Fruit fly (Drosophila melanogaster) whole organism, embryonic: ENCODE data around the gene HBS1.

Experiments
- Antp ChIP-seq: fragments of 200-800 bp; sonication (Bioruptor generic); optimal IDR thresholded peaks from 3 replicates; lab custom pipeline; 2016; ENCODE audit warnings: missing biosample characterization, missing genetic modification characterization
- BtbVII ChIP-seq: fragments of 200-800 bp; sonication (Bioruptor generic); optimal IDR thresholded peaks from 3 replicates; lab custom pipeline; 2017; ENCODE audit warnings: missing biosample characterization, mild to moderate bottlenecking, missing genetic modification characterization
- CG10147 ChIP-seq: fragments of 200-800 bp; sonication (Bioruptor generic); optimal IDR thresholded peaks from 2 replicates; lab custom pipeline; 2019; ENCODE audit warnings: missing biosample characterization, mild to moderate bottlenecking, missing genetic modification characterization, moderate library complexity
- CG11093 ChIP-seq: fragments of 200-800 bp; sonication (Bioruptor generic); IDR thresholded peaks from 3 replicates; pipeline ENCODE4 v1.3.6; 2022; ENCODE audit warnings: missing biosample characterization, missing genetic modification characterization
- CG11695 ChIP-seq: fragments of 200-800 bp; sonication (Bioruptor generic); IDR thresholded peaks from 3 replicates; pipeline ENCODE4 v1.3.6; 2022; ENCODE audit warnings: missing biosample characterization, missing genetic modification characterization
- CG11723 ChIP-seq: fragments of 200-800 bp; sonication (Bioruptor generic); optimal IDR thresholded peaks from 2 replicates; lab custom pipeline; 2017; ENCODE audit warnings: missing biosample characterization, mild to moderate bottlenecking, missing genetic modification characterization
- CG15479 ChIP-seq: fragments of 200-800 bp; sonication (Bioruptor generic); optimal IDR thresholded peaks from 3 replicates; lab custom pipeline; 2019; ENCODE audit warnings: missing biosample characterization, mild to moderate bottlenecking, missing genetic modification characterization, moderate library complexity
- CG1603 ChIP-seq: fragments of 200-800 bp; sonication (Bioruptor generic); optimal IDR thresholded peaks from 2 replicates; lab custom pipeline; 2019; ENCODE audit warnings: missing biosample characterization, mild to moderate bottlenecking, missing genetic modification characterization, moderate library complexity
- CG17568 ChIP-seq: fragments of 200-800 bp; sonication (Bioruptor generic); optimal IDR thresholded peaks from 2 replicates; lab custom pipeline; 2018; ENCODE audit warnings: missing biosample characterization, mild to moderate bottlenecking, missing genetic modification characterization, moderate library complexity
- CG1792 ChIP-seq: fragments of 200-800 bp; sonication (Bioruptor generic); optimal IDR thresholded peaks from 2 replicates; lab custom pipeline; 2016; ENCODE audit warnings: missing biosample characterization, missing genetic modification characterization
- CG4328 ChIP-seq: fragments of 200-800 bp; sonication (Bioruptor generic); optimal IDR thresholded peaks from 3 replicates; lab custom pipeline; 2017; ENCODE audit warnings: missing biosample characterization, missing genetic modification reagents, missing genetic modification characterization
- CG43689 ChIP-seq: fragments of 200-800 bp; sonication (Bioruptor generic); IDR thresholded peaks from 2 replicates; pipeline ENCODE4 v1.3.6; 2022; ENCODE audit warnings: missing biosample characterization, missing genetic modification characterization
- CG4707 ChIP-seq: fragments of 200-800 bp; sonication (Bioruptor generic); optimal IDR thresholded peaks from 2 replicates; lab custom pipeline; 2018; ENCODE audit warnings: missing biosample characterization, mild to moderate bottlenecking, missing genetic modification characterization, moderate library complexity
- CG7786 ChIP-seq: fragments of 200-800 bp; sonication (Bioruptor generic); optimal IDR thresholded peaks from 2 replicates; lab custom pipeline; 2016; ENCODE audit warnings: missing biosample characterization, missing genetic modification characterization
- CG7928 ChIP-seq: fragments of 200-800 bp; sonication (Bioruptor generic); optimal IDR thresholded peaks from 2 replicates; lab custom pipeline; 2017; ENCODE audit warnings: missing biosample characterization, mild to moderate bottlenecking, missing genetic modification characterization
- CG8281 ChIP-seq: fragments of 200-800 bp; sonication (Bioruptor generic); optimal IDR thresholded peaks from 2 replicates; lab custom pipeline; 2018; ENCODE audit warnings: missing biosample characterization, mild to moderate bottlenecking, missing genetic modification characterization, moderate library complexity
- CG9727 ChIP-seq: fragments of 200-800 bp; sonication (Bioruptor generic); optimal IDR thresholded peaks from 3 replicates; lab custom pipeline; 2017; ENCODE audit warnings: missing biosample characterization, mild to moderate bottlenecking, missing genetic modification characterization
- CG9876 ChIP-seq: fragments of 200-800 bp; sonication (Bioruptor generic); optimal IDR thresholded peaks from 2 replicates; lab custom pipeline; 2016; ENCODE audit warnings: missing biosample characterization, missing genetic modification characterization
- Dfd ChIP-seq, 2 experiments: fragments of >200 bp; optimal IDR thresholded peaks; 2 replicates each; lab custom pipeline; 2017; ENCODE audit warnings: missing biosample characterization in 2 of 2, missing genetic modification characterization in 2 of 2
- Dip2 ChIP-seq: fragments of 200-800 bp; sonication (Bioruptor generic); IDR thresholded peaks from 2 replicates; pipeline ENCODE4 v1.3.6; 2022; ENCODE audit warnings: missing biosample characterization, missing genetic modification characterization
- Fer2 ChIP-seq: fragments of 200-800 bp; sonication (Bioruptor generic); optimal IDR thresholded peaks from 2 replicates; lab custom pipeline; 2018; ENCODE audit warnings: missing biosample characterization, mild to moderate bottlenecking, missing genetic modification characterization, moderate library complexity
- HmgD ChIP-seq: fragments of 200-800 bp; sonication (Bioruptor generic); optimal IDR thresholded peaks from 3 replicates; lab custom pipeline; 2016; ENCODE audit warnings: missing biosample characterization, missing genetic modification characterization
- Hmr ChIP-seq: fragments of 200-800 bp; sonication (Bioruptor generic); optimal IDR thresholded peaks from 3 replicates; lab custom pipeline; 2017; ENCODE audit warnings: mild to moderate bottlenecking, missing biosample characterization, missing genetic modification reagents, missing genetic modification characterization
- MBD-R2 ChIP-seq: fragments of 200-800 bp; sonication (Bioruptor generic); IDR thresholded peaks from 2 replicates; pipeline ENCODE4 v1.3.6; 2022; ENCODE audit warnings: missing biosample characterization, missing genetic modification characterization
- Meics ChIP-seq: fragments of 200-800 bp; sonication (Bioruptor generic); optimal IDR thresholded peaks from 2 replicates; lab custom pipeline; 2017; ENCODE audit warnings: missing biosample characterization, mild to moderate bottlenecking, missing genetic modification characterization
- Nf-YC ChIP-seq: fragments of 200-800 bp; optimal IDR thresholded peaks from 3 replicates; lab custom pipeline; 2019; ENCODE audit warnings: missing biosample characterization, mild to moderate bottlenecking, missing genetic modification characterization, moderate library complexity
- Opbp ChIP-seq: fragments of 200-800 bp; sonication (Bioruptor generic); IDR thresholded peaks from 3 replicates; pipeline ENCODE4 v1.3.6; 2022; ENCODE audit warnings: missing biosample characterization, missing genetic modification characterization; ENCODE audit not compliant: partially characterized antibody
- Optix ChIP-seq: fragments of 200-800 bp; sonication (Bioruptor generic); IDR thresholded peaks from 3 replicates; pipeline ENCODE4 v1.3.6; 2022; ENCODE audit warnings: missing biosample characterization, missing genetic modification characterization
- Sin3A ChIP-seq: fragments of >200 bp; optimal IDR thresholded peaks from 2 replicates; lab custom pipeline; 2018
- TFAM ChIP-seq: fragments of 200-800 bp; sonication (Bioruptor generic); optimal IDR thresholded peaks from 2 replicates; lab custom pipeline; 2017; ENCODE audit warnings: missing biosample characterization, missing genetic modification characterization, inconsistent platforms
- Tbp ChIP-seq: fragments of >200 bp; optimal IDR thresholded peaks from 2 replicates; lab custom pipeline; 2018; ENCODE audit warnings: missing biosample characterization, missing genetic modification characterization
- az2 ChIP-seq: fragments of 200-800 bp; sonication (Bioruptor generic); optimal IDR thresholded peaks from 3 replicates; lab custom pipeline; 2016; ENCODE audit warnings: missing biosample characterization, missing genetic modification characterization
- bcd ChIP-seq: fragments of 200-800 bp; sonication (Bioruptor generic); optimal IDR thresholded peaks from 2 replicates; lab custom pipeline; 2017; ENCODE audit warnings: missing biosample characterization, mild to moderate bottlenecking, missing genetic modification characterization
- bigmax ChIP-seq: fragments of 200-800 bp; sonication (Bioruptor generic); optimal IDR thresholded peaks from 2 replicates; lab custom pipeline; 2018; ENCODE audit warnings: missing biosample characterization, mild to moderate bottlenecking, missing genetic modification characterization
- cas ChIP-seq: fragments of 200-800 bp; sonication (Bioruptor generic); IDR thresholded peaks from 2 replicates; pipeline ENCODE4 v1.3.6; 2022; ENCODE audit warnings: missing biosample characterization, missing genetic modification characterization
- cg ChIP-seq: fragments of 200-800 bp; sonication (Bioruptor generic); optimal IDR thresholded peaks from 3 replicates; lab custom pipeline; 2019; ENCODE audit warnings: missing biosample characterization, mild to moderate bottlenecking, missing genetic modification characterization, moderate library complexity
- chif ChIP-seq, 2 experiments: fragments of 200-800 bp; sonication (Bioruptor generic); optimal IDR thresholded peaks; 3 replicates each; lab custom pipeline; 2016; ENCODE audit warnings: missing biosample characterization in 2 of 2, missing genetic modification characterization in 2 of 2
- ewg ChIP-seq: fragments of 200-800 bp; sonication (Bioruptor generic); optimal IDR thresholded peaks from 3 replicates; lab custom pipeline; 2017; ENCODE audit warnings: mild to moderate bottlenecking, missing biosample characterization, missing genetic modification reagents, missing genetic modification characterization
- gcm2 ChIP-seq: fragments of 200-800 bp; sonication (Bioruptor generic); optimal IDR thresholded peaks from 2 replicates; lab custom pipeline; 2016; ENCODE audit warnings: missing biosample characterization, missing genetic modification characterization
- her ChIP-seq: fragments of 200-800 bp; sonication (Bioruptor generic); optimal IDR thresholded peaks from 2 replicates; lab custom pipeline; 2016; ENCODE audit warnings: missing biosample characterization, missing genetic modification characterization
- hth ChIP-seq: fragments of >200 bp; optimal IDR thresholded peaks from 2 replicates; lab custom pipeline; 2017; ENCODE audit warnings: inconsistent platforms
- ind ChIP-seq: fragments of 200-800 bp; sonication (Bioruptor generic); optimal IDR thresholded peaks from 3 replicates; lab custom pipeline; 2016; ENCODE audit warnings: missing biosample characterization, missing genetic modification characterization
- kah ChIP-seq: fragments of 200-800 bp; sonication (Bioruptor generic); optimal IDR thresholded peaks from 2 replicates; lab custom pipeline; 2018; ENCODE audit warnings: missing biosample characterization, mild to moderate bottlenecking, missing genetic modification characterization
- nau ChIP-seq: fragments of 200-800 bp; sonication (Bioruptor generic); optimal IDR thresholded peaks from 3 replicates; lab custom pipeline; 2017; ENCODE audit warnings: missing biosample characterization, mild to moderate bottlenecking, missing genetic modification characterization, missing genetic modification reagents
- nerfin-1 ChIP-seq: fragments of 200-800 bp; sonication (Bioruptor generic); optimal IDR thresholded peaks from 3 replicates; lab custom pipeline; 2019; ENCODE audit warnings: missing biosample characterization, mild to moderate bottlenecking, missing genetic modification characterization, moderate library complexity
- pb ChIP-seq: fragments of 200-800 bp; sonication (Bioruptor generic); optimal IDR thresholded peaks from 3 replicates; lab custom pipeline; 2016; ENCODE audit warnings: missing biosample characterization, missing genetic modification characterization
- pum ChIP-seq: fragments of 200-800 bp; sonication (Bioruptor generic); optimal IDR thresholded peaks from 2 replicates; lab custom pipeline; 2016; ENCODE audit warnings: missing biosample characterization, missing genetic modification characterization
- sens ChIP-seq: fragments of 200-800 bp; sonication (Bioruptor generic); peaks from one replicate; lab custom pipeline; 2016; ENCODE audit warnings: missing biosample characterization, missing genetic modification characterization
- stc ChIP-seq: fragments of 200-800 bp; sonication (Bioruptor generic); IDR thresholded peaks from 2 replicates; pipeline ENCODE4 v1.3.6; 2022; ENCODE audit warnings: missing biosample characterization, missing genetic modification characterization
- tgo ChIP-seq: fragments of 200-800 bp; sonication (Bioruptor generic); IDR thresholded peaks from 3 replicates; pipeline ENCODE4 v1.3.6; 2022; ENCODE audit warnings: missing biosample characterization, missing genetic modification characterization
- usp ChIP-seq: fragments of >200 bp; optimal IDR thresholded peaks from 2 replicates; lab custom pipeline; 2017; ENCODE audit warnings: missing biosample characterization, missing genetic modification characterization
- yki ChIP-seq: fragments of >200 bp; optimal IDR thresholded peaks from 3 replicates; lab custom pipeline; 2018
- zfh1 ChIP-seq: fragments of 200-800 bp; sonication (Bioruptor generic); IDR thresholded peaks from 3 replicates; pipeline ENCODE4 v1.3.6; 2022; ENCODE audit warnings: missing biosample characterization, missing genetic modification characterization

The HBS1 gene

dm6 chr3L:1876215-1876625 is 11.2 kb upstream of the HBS1 start, which contains the start of gene dre4 (continued):
- peak; percentile 49 for TF ChIP-seq CG9727
- TF ChIP-seq Optix (GFP tag; lab: Robert Waterston, UW) = no peak
- peak; percentile 43 for TF ChIP-seq CG7928 (GFP tag; lab: Kevin White, UChicago)
- peak; percentile 73 for TF ChIP-seq CG15479 (GFP tag; lab: Kevin White, UChicago)
- TF ChIP-seq MBD-R2 (GFP tag; lab: Robert Waterston, UW) = peak; percentile 95
- TF ChIP-seq Antp (GFP tag; lab: Kevin White, UChicago) = peak; percentile 28
- TF ChIP-seq CG1792 (GFP tag; lab: Kevin White, UChicago) = peak; percentile 67
- peak; percentile 5 for TF ChIP-seq Fer2 (tag; lab: Kevin White, UChicago)
- TF ChIP-seq her (GFP tag; lab: Kevin White, UChicago) = peak; percentile 72
- TF ChIP-seq cg (GFP tag; lab: Kevin White, UChicago) = no peak
- TF ChIP-seq az2 (GFP tag; lab: Kevin White, UChicago) = peak; percentile 63
- peak; percentile 49 for TF ChIP-seq ewg (GFP tag; lab: Kevin White, UChicago)
- peak; percentile 45 for TF ChIP-seq gcm2
- TF ChIP-seq Dfd (GFP tag; optimal IDR thresholded peaks at IDR 0.05; lab: Kevin White, UChicago) = no peak
- TF ChIP-seq CG8281 (tag; lab: Kevin White, UChicago) = no peak
- peak; percentile 15; the same call in 1 of the 2 replicates for TF ChIP-seq CG43689 (GFP tag; lab: Robert Waterston, UW)
- TF ChIP-seq Meics (GFP tag; lab: Kevin White, UChicago) = peak; percentile 72
- peak; percentile 94 for TF ChIP-seq nerfin-1 (tag; lab: Kevin White, UChicago)
- TF ChIP-seq bcd (GFP tag; lab: Kevin White, UChicago) = peak; percentile 74
- TF ChIP-seq BtbVII (GFP tag; lab: Kevin White, UChicago) = peak; percentile 32
- TF ChIP-seq Tbp (GFP tag; lab: Kevin White, UChicago) = no peak
- peak; percentile 16 for TF ChIP-seq Nf-YC
- TF ChIP-seq kah = no peak
- no peak for TF ChIP-seq CG17568 (GFP tag; lab: Kevin White, UChicago)
- TF ChIP-seq Opbp = peak; percentile 59; the same call in 2 of the 3 replicates
- TF ChIP-seq CG10147 (GFP tag; lab: Kevin White, UChicago) = peak; percentile 66
- peak; percentile 68 for TF ChIP-seq HmgD
- TF ChIP-seq Hmr (GFP tag; lab: Kevin White, UChicago) = peak; percentile 86
- TF ChIP-seq pb (GFP tag; lab: Kevin White, UChicago) = peak; percentile 23
- no peak for TF ChIP-seq TFAM
- TF ChIP-seq stc (GFP tag; lab: Robert Waterston, UW) = peak; percentile 45; the same call in 1 of the 2 replicates
- TF ChIP-seq CG4328 = no peak
- TF ChIP-seq chif (GFP tag; optimal IDR thresholded peaks at IDR 0.05; lab: Kevin White, UChicago) = peak; percentile 56 to 71
- peak; percentile 60 for TF ChIP-seq Sin3A (lab: Kevin White, UChicago)
- TF ChIP-seq CG4707 (GFP tag; lab: Kevin White, UChicago) = peak; percentile 4
- TF ChIP-seq usp (GFP tag; lab: Kevin White, UChicago) = no peak
- peak; percentile 96 for TF ChIP-seq sens (GFP tag; lab: Kevin White, UChicago)
- TF ChIP-seq Dip2 = no peak
- peak; percentile 69 for TF ChIP-seq ind (GFP tag; lab: Kevin White, UChicago)
- TF ChIP-seq bigmax (GFP tag; lab: Kevin White, UChicago) = no peak
- peak; percentile 78 for TF ChIP-seq zfh1 (GFP tag; lab: Robert Waterston, UW)
- no peak for TF ChIP-seq hth (lab: Kevin White, UChicago)
- TF ChIP-seq CG7786 = peak; percentile 67
- TF ChIP-seq CG11723 (GFP tag; lab: Kevin White, UChicago) = no peak
- peak; percentile 18 for TF ChIP-seq CG9876 (GFP tag; lab: Kevin White, UChicago)
- no peak for TF ChIP-seq yki
- TF ChIP-seq tgo (GFP tag; lab: Robert Waterston, UW) = peak; percentile 58; the same call in 2 of the 3 replicates
- TF ChIP-seq CG1603 (tag; lab: Kevin White, UChicago) = peak; percentile 83
- no peak for TF ChIP-seq nau (GFP tag; lab: Kevin White, UChicago)
- peak; percentile 62 for TF ChIP-seq CG11695 (GFP tag; lab: Robert Waterston, UW)
- peak; percentile 55 for TF ChIP-seq pum
- no peak for TF ChIP-seq CG11093 (GFP tag; lab: Robert Waterston, UW)
- no peak for TF ChIP-seq cas (GFP tag; lab: Robert Waterston, UW)
